Worm (Caenorhabditis elegans) whole organism, dauer: ENCODE data around the gene gcy-8.

Experiments
- unc-62 ChIP-seq: sonication (generic microtip); optimal IDR thresholded peaks from 2 replicates; lab custom pipeline; 2017; ENCODE audit warnings: missing biosample characterization, missing genetic modification reagents, missing genetic modification characterization

Gene gcy-8

ce11 chrIV:7927852-7928251 is at the start of gene gcy-8:
gcy-8 (plus strand) TSS chrIV:7928152.
- TF ChIP-seq unc-62 = no peak

- TF ChIP-seq unc-62 = no peak
These were observed 48.9 kb upstream of the gcy-8 start, which contains the start of gene srt-73 for ce11 chrIV:7879017-7879416. srt-73 (plus strand) TSS chrIV:7879317.

ce11 chrIV:7881166-7881565 is 46.8 kb upstream of the gcy-8 start:
- no peak for TF ChIP-seq unc-62

- no peak for TF ChIP-seq unc-62
These were observed 46.2 kb upstream of the gcy-8 start, which contains the start of gene atic-1 for ce11 chrIV:7881726-7882125. atic-1 (plus strand) TSS chrIV:7882026.

- TF ChIP-seq unc-62 = no peak
These were observed 30.5 kb upstream of the gcy-8 start, which contains the start of gene ilys-4 for ce11 chrIV:7897443-7897842. ilys-4 (minus strand) TSS chrIV:7897543.

ce11 chrIV:7897953-7898352 is 30.0 kb upstream of the gcy-8 start:
- no peak for TF ChIP-seq unc-62

- TF ChIP-seq unc-62 = no peak
These were observed 29.5 kb upstream of the gcy-8 start for ce11 chrIV:7898489-7898888.

ce11 chrIV:7902221-7902904 is 25.6 kb upstream of the gcy-8 start, which contains the start of gene arp-11:
arp-11 (minus strand) TSS chrIV:7902271.
- no peak for TF ChIP-seq unc-62

- no peak for TF ChIP-seq unc-62
These were observed 24.6 kb upstream of the gcy-8 start, which contains the start of gene C49H3.6 for ce11 chrIV:7903359-7903758. C49H3.6 (plus strand) TSS chrIV:7903738.

- TF ChIP-seq unc-62 = no peak
These were observed 21.3 kb upstream of the gcy-8 start for ce11 chrIV:7906643-7907042.

- no peak for TF ChIP-seq unc-62
These were observed 18.4 kb upstream of the gcy-8 start for ce11 chrIV:7909455-7910141.

- TF ChIP-seq unc-62 = no peak
These were observed 17.7 kb upstream of the gcy-8 start, which contains the start of the genes npp-27 and ntl-4 for ce11 chrIV:7910197-7910735. npp-27 (minus strand) TSS chrIV:7910247. ntl-4 (plus strand) TSS chrIV:7910575.

- no peak for TF ChIP-seq unc-62
These were observed 13.0 kb upstream of the gcy-8 start, which contains the start of gene C49H3.4 for ce11 chrIV:7914991-7915390. C49H3.4 (plus strand) TSS chrIV:7915291.

ce11 chrIV:7916907-7917306 is 11.0 kb upstream of the gcy-8 start:
- no peak for TF ChIP-seq unc-62

- no peak for TF ChIP-seq unc-62
These were observed 10.1 kb upstream of the gcy-8 start for ce11 chrIV:7917881-7918280.

ce11 chrIV:7920126-7920525 is 7.8 kb upstream of the gcy-8 start, which contains the start of gene C49H3.16:
C49H3.16 (plus strand) TSS chrIV:7920426.
- no peak for TF ChIP-seq unc-62

ce11 chrIV:7923982-7924480 is 3.9 kb upstream of the gcy-8 start, which contains the start of the genes xpo-3 and C49H3.3:
xpo-3 (minus strand) TSS chrIV:7924032.
C49H3.3 (plus strand) TSS chrIV:7924350.
- TF ChIP-seq unc-62 = no peak
